Worm (Caenorhabditis elegans): ENCODE data around the gene C55C3.1.

C55C3.1 gene

DNA sequence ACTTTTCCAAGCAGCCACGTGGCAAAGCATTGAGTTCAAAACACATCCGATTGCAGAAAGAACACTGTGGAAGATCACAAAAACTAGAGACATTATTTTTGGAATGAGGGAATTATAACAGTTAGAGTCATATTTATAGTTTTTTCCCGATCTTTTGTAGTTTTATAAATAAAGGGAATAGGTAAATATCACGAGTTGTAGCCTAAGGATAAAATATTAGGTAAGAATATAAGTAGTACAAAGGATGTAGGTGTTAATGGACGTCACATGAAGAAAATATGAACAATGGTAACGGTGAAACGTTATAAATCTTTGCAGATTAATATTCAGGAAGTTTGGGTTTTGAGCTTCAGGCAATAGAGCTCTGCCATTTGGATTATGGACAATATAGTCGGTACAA is 34.5 kb upstream of the C55C3.1 start, which contains the start of gene srd-5:
Gene srd-5 (minus strand): TSS at position 101 of the 400 bp plus-strand sequence.
- TF ChIP-seq ceh-9 (tag; optimal IDR thresholded peaks at IDR 0.05) (no peak), odd-2 (tag; optimal IDR thresholded peaks at IDR 0.05) (no peak), ama-1 (optimal IDR thresholded peaks at IDR 0.05) (no peak), tbx-2 (tag; optimal IDR thresholded peaks at IDR 0.05) (no peak), ceh-14 (tag; optimal IDR thresholded peaks at IDR 0.05) (no peak), pag-3 (tag; optimal IDR thresholded peaks at IDR 0.05; ENCODE audit: borderline replicate concordance) (no peak), K09A11.1 (tag; optimal IDR thresholded peaks at IDR 0.05; ENCODE audit: insufficient read depth) (no peak), pat-9 (tag; optimal IDR thresholded peaks at IDR 0.05) (no peak), eyg-1 (tag; optimal IDR thresholded peaks at IDR 0.05) (no peak)

DNA sequence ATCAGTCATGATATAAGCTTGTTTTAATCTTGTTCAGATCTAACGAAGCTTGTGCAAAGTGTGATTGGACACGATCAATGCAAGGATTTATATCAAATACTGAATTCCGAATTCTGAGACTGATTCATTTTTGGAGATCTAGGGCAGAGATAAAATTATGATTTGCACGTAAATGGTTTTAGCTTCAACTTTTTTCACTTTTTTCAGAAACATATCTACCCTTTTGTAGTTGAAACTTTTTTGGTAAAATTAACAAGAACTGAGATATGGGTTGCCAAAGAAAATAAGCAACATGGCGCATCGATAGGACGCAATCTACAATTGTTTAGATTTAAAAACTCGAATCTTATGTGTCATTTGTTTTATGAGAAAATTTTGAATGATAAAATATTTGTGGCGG is 30.9 kb upstream of the C55C3.1 start, which contains the start of gene C55C3.4:
Gene C55C3.4 (minus strand): TSS at position 101 of the 400 bp plus-strand sequence.
- TF ChIP-seq K09A11.1 (tag; optimal IDR thresholded peaks at IDR 0.05; ENCODE audit: insufficient read depth) = no peak
- TF ChIP-seq ceh-6 (GFP tag; optimal IDR thresholded peaks at IDR 0.05) = no peak
- TF ChIP-seq unc-86 (tag; optimal IDR thresholded peaks at IDR 0.05) = no peak
- TF ChIP-seq elt-4 (tag; optimal IDR thresholded peaks at IDR 0.05) = no peak
- TF ChIP-seq tbx-2 (tag; optimal IDR thresholded peaks at IDR 0.05) = no peak
- TF ChIP-seq hlh-6 (tag; optimal IDR thresholded peaks at IDR 0.05) = no peak
- no peak for TF ChIP-seq pros-1 (tag; optimal IDR thresholded peaks at IDR 0.05)
- TF ChIP-seq ceh-30 (tag; optimal IDR thresholded peaks at IDR 0.05) = no peak
- TF ChIP-seq nhr-232 (tag; optimal IDR thresholded peaks at IDR 0.05) = no peak
- TF ChIP-seq fax-1 (tag; optimal IDR thresholded peaks at IDR 0.05) = no peak
- no peak for TF ChIP-seq ets-4 (tag; optimal IDR thresholded peaks at IDR 0.05)
- TF ChIP-seq pqm-1 (tag; optimal IDR thresholded peaks at IDR 0.05) = no peak
- no peak for TF ChIP-seq pat-9 (tag; optimal IDR thresholded peaks at IDR 0.05)
- TF ChIP-seq ceh-34 (tag; optimal IDR thresholded peaks at IDR 0.05) = no peak
- TF ChIP-seq pha-2 (tag; optimal IDR thresholded peaks at IDR 0.05) = no peak
- no peak for TF ChIP-seq ceh-18 (tag; optimal IDR thresholded peaks at IDR 0.05)
- TF ChIP-seq fkh-6 (tag; optimal IDR thresholded peaks at IDR 0.05) = no peak
- no peak for TF ChIP-seq hlh-8 (tag; optimal IDR thresholded peaks at IDR 0.05)

- TF ChIP-seq ceh-24 (tag; optimal IDR thresholded peaks at IDR 0.05) (no peak), pha-4 (tag; optimal IDR thresholded peaks at IDR 0.05) (no peak)
Observed at ce11 chrIV:5682547-5683234, 26.2 kb upstream of the C55C3.1 start, which contains the start of the genes C55C3.7 and C55C3.6. C55C3.7 (minus strand) TSS chrIV:5682647. C55C3.6 (plus strand) TSS chrIV:5683184.

DNA sequence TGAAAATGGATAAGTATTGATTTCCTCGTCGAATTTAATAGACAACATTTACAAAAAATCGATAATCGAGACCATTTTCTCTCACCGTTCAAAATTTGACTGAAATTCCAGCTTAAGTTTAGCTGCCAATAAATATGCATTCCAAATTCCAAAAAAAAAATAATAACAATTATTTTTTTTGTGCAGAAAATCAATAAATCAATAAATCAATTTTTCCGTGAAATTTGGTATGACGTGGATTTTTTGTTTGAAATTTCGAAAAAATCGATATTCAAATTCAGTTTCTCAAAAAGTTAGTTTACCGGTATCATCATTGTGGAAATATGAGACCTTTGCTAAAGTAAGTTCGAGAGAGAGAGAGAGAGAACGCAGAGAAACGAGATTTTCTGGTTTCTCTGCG is 23.9 kb upstream of the C55C3.1 start, which contains the start of gene C55C3.3:
Gene C55C3.3 (plus strand): TSS at position 274 of the 400 bp plus-strand sequence.
- TF ChIP-seq ref-2 (tag; optimal IDR thresholded peaks at IDR 0.05) (no peak), madf-2 (tag; optimal IDR thresholded peaks at IDR 0.05) (no peak), pqm-1 (tag; optimal IDR thresholded peaks at IDR 0.05) (no peak), hlh-15 (tag; optimal IDR thresholded peaks at IDR 0.05) (no peak), sox-4 (tag; optimal IDR thresholded peaks at IDR 0.05) (no peak), ceh-18 (tag; optimal IDR thresholded peaks at IDR 0.05) (no peak), lin-11 (tag; optimal IDR thresholded peaks at IDR 0.05) (no peak), dve-1 (tag; optimal IDR thresholded peaks at IDR 0.05) (no peak), rnt-1 (tag; optimal IDR thresholded peaks at IDR 0.05) (no peak), pha-2 (tag; optimal IDR thresholded peaks at IDR 0.05) (no peak), K02D7.2 (tag; optimal IDR thresholded peaks at IDR 0.05) (no peak), dmd-4 (tag; optimal IDR thresholded peaks at IDR 0.05; ENCODE audit: borderline replicate concordance) (no peak), ceh-34 (tag; optimal IDR thresholded peaks at IDR 0.05) (no peak), pax-1 (tag; optimal IDR thresholded peaks at IDR 0.05) (no peak)

Data from whole organism, late embryonic.